Worm (Caenorhabditis elegans): ENCODE results near the gene rrsr-1.

DNA sequence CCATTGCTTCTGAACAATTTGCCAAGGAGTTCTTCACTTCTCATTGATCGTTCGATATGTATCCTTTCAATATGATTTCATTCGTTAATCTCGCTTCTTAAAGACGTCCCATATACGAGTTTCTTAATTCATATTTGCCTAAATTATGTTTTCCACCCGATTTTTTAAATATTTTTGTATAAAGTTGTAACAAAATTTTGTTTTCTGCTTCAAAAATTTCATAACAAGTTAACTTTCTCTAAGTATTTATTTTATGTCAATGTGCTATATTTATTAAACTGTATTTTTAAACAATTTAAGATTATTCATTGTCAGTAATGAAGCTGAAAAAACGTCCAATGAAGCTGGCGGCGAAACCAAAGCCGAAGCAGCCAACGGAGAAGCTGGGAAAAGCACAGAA is 24.6 kb upstream of the rrsr-1 start, which contains the start of gene F23B12.7:
- TF ChIP-seq lin-40 (tag; optimal IDR thresholded peaks at IDR 0.05) (no peak), Y53F4B.3 (GFP tag; IDR thresholded peaks at IDR 0.05) (no peak), sea-2 (GFP tag; IDR thresholded peaks at IDR 0.05) (no peak), nfyb-1 (GFP tag; IDR thresholded peaks at IDR 0.05) (no peak)
